Worm (Caenorhabditis elegans) whole organism, L3 larva: ENCODE data around the gene sre-20.

ENCODE experiments used
- ZK546.5 ChIP-seq: sonication (generic microtip); optimal IDR thresholded peaks from 2 replicates; lab custom pipeline; 2017; ENCODE audit warnings: missing biosample characterization, missing genetic modification characterization
- aly-2 ChIP-seq: fragments of 150-350 bp; optimal IDR thresholded peaks from 2 replicates; lab custom pipeline; 2014; ENCODE audit warnings: missing biosample characterization, missing genetic modification characterization
- ama-1 ChIP-seq: fragments of 150-350 bp; optimal IDR thresholded peaks from 2 replicates; lab custom pipeline; 2018
- ceh-16 ChIP-seq: sonication (generic microtip); optimal IDR thresholded peaks from 2 replicates; lab custom pipeline; 2017; ENCODE audit warnings: missing biosample characterization, missing genetic modification characterization
- ceh-28 ChIP-seq: fragments of 150-350 bp; optimal IDR thresholded peaks from 2 replicates; lab custom pipeline; 2014; ENCODE audit warnings: missing biosample characterization, missing genetic modification reagents, missing genetic modification characterization
- ceh-82 ChIP-seq: fragments of 150-350 bp; optimal IDR thresholded peaks from 2 replicates; lab custom pipeline; 2014; ENCODE audit warnings: missing biosample characterization, missing genetic modification characterization
- daf-12 ChIP-seq: fragments of 150-350 bp; optimal IDR thresholded peaks from 2 replicates; lab custom pipeline; 2014; ENCODE audit warnings: missing biosample characterization, missing genetic modification reagents, missing genetic modification characterization
- egl-27 ChIP-seq: sonication (generic microtip); optimal IDR thresholded peaks from 4 replicates; lab custom pipeline; 2017; ENCODE audit warnings: missing biosample characterization, missing genetic modification reagents, missing genetic modification characterization
- egl-5 ChIP-seq: fragments of 150-350 bp; optimal IDR thresholded peaks from 2 replicates; lab custom pipeline; 2017; ENCODE audit warnings: missing biosample characterization, missing genetic modification reagents, missing genetic modification characterization, inconsistent platforms
- elt-1 ChIP-seq: fragments of 150-350 bp; optimal IDR thresholded peaks from 2 replicates; lab custom pipeline; 2014; ENCODE audit warnings: missing biosample characterization, missing genetic modification characterization
- elt-2 ChIP-seq: sonication (generic microtip); optimal IDR thresholded peaks from 2 replicates; lab custom pipeline; 2016; ENCODE audit warnings: missing genetic modification reagents, mild to moderate bottlenecking, missing genetic modification characterization, missing compliant biosample characterization
- fkh-10 ChIP-seq: sonication (generic microtip); optimal IDR thresholded peaks from 2 replicates; lab custom pipeline; 2017; ENCODE audit warnings: missing biosample characterization, missing genetic modification reagents, missing genetic modification characterization
- fkh-2 ChIP-seq: fragments of 150-350 bp; optimal IDR thresholded peaks from 2 replicates; lab custom pipeline; 2014; ENCODE audit warnings: missing biosample characterization, missing genetic modification reagents, missing genetic modification characterization
- hmg-11 ChIP-seq: sonication (generic microtip); optimal IDR thresholded peaks from 2 replicates; lab custom pipeline; 2016; ENCODE audit warnings: missing genetic modification characterization, missing compliant biosample characterization
- jun-1 ChIP-seq: fragments of 150-350 bp; optimal IDR thresholded peaks from 2 replicates; lab custom pipeline; 2014; ENCODE audit warnings: missing biosample characterization, missing genetic modification reagents, missing genetic modification characterization
- lin-15B ChIP-seq: fragments of 150-350 bp; optimal IDR thresholded peaks from 2 replicates; lab custom pipeline; 2014; ENCODE audit warnings: missing biosample characterization, missing genetic modification characterization
- lin-39 ChIP-seq: fragments of 150-350 bp; optimal IDR thresholded peaks from 2 replicates; lab custom pipeline; 2018; ENCODE audit warnings: missing biosample characterization, missing genetic modification reagents, missing genetic modification characterization
- lsy-12 ChIP-seq: sonication (generic microtip); optimal IDR thresholded peaks from 2 replicates; lab custom pipeline; 2016; ENCODE audit warnings: mild to moderate bottlenecking, missing genetic modification characterization, missing compliant biosample characterization
- mdl-1 ChIP-seq: fragments of 150-350 bp; optimal IDR thresholded peaks from 2 replicates; lab custom pipeline; 2014; ENCODE audit warnings: missing biosample characterization, missing genetic modification characterization
- mml-1 ChIP-seq: fragments of 150-350 bp; sonication (generic microtip); optimal IDR thresholded peaks from 3 replicates; lab custom pipeline; 2014; ENCODE audit warnings: missing biosample characterization, missing genetic modification characterization
- nfya-1 ChIP-seq: sonication (generic microtip); optimal IDR thresholded peaks from 2 replicates; lab custom pipeline; 2017; ENCODE audit warnings: missing genetic modification characterization, mild to moderate bottlenecking, missing compliant biosample characterization, antibody characterized with exemption, moderate library complexity; ENCODE audit not compliant: insufficient read depth
- nhr-12 ChIP-seq: fragments of 150-350 bp; optimal IDR thresholded peaks from 2 replicates; lab custom pipeline; 2014; ENCODE audit warnings: missing biosample characterization, missing genetic modification characterization
- nhr-237 ChIP-seq: fragments of 150-350 bp; optimal IDR thresholded peaks from 2 replicates; lab custom pipeline; 2014; ENCODE audit warnings: missing biosample characterization, missing genetic modification characterization
- nhr-25 ChIP-seq: sonication (generic microtip); optimal IDR thresholded peaks from 2 replicates; lab custom pipeline; 2017; ENCODE audit warnings: missing biosample characterization, missing genetic modification characterization
- nhr-28 ChIP-seq: fragments of 150-350 bp; optimal IDR thresholded peaks from 2 replicates; lab custom pipeline; 2014; ENCODE audit warnings: missing biosample characterization, missing genetic modification characterization
- nhr-67 ChIP-seq: fragments of 150-350 bp; optimal IDR thresholded peaks from 2 replicates; lab custom pipeline; 2014; ENCODE audit warnings: missing biosample characterization, missing genetic modification characterization
- nhr-76 ChIP-seq: fragments of 150-350 bp; sonication (generic microtip); optimal IDR thresholded peaks from 5 replicates; lab custom pipeline; 2014; ENCODE audit warnings: missing biosample characterization, missing genetic modification characterization
- nhr-77 ChIP-seq: fragments of 150-350 bp; optimal IDR thresholded peaks from 2 replicates; lab custom pipeline; 2014; ENCODE audit warnings: missing biosample characterization, missing genetic modification characterization
- pha-4 ChIP-seq: fragments of 150-350 bp; optimal IDR thresholded peaks from 2 replicates; lab custom pipeline; 2014; ENCODE audit warnings: missing biosample characterization, missing genetic modification reagents, missing genetic modification characterization
- snpc-4 ChIP-seq: fragments of 150-350 bp; optimal IDR thresholded peaks from 2 replicates; lab custom pipeline; 2014; ENCODE audit warnings: missing biosample characterization, missing genetic modification characterization
- tbx-2 ChIP-seq: sonication (generic microtip); optimal IDR thresholded peaks from 2 replicates; lab custom pipeline; 2016; ENCODE audit warnings: mild to moderate bottlenecking, missing genetic modification characterization, missing compliant biosample characterization
- unc-39 ChIP-seq: sonication (generic microtip); optimal IDR thresholded peaks from 4 replicates; lab custom pipeline; 2017; ENCODE audit warnings: missing biosample characterization, missing genetic modification characterization
- zag-1 ChIP-seq: fragments of 150-350 bp; optimal IDR thresholded peaks from 2 replicates; lab custom pipeline; 2014; ENCODE audit warnings: missing biosample characterization, missing genetic modification characterization
- ztf-11 ChIP-seq: fragments of 150-350 bp; optimal IDR thresholded peaks from 2 replicates; lab custom pipeline; 2014; ENCODE audit warnings: missing biosample characterization, missing genetic modification characterization
- ztf-4 ChIP-seq: fragments of 150-350 bp; optimal IDR thresholded peaks from 2 replicates; lab custom pipeline; 2014; ENCODE audit warnings: missing biosample characterization, missing genetic modification characterization

The sre-20 gene

ce11 chrV:12814022-12814421 is 29.3 kb upstream of the sre-20 start, which contains the start of gene ZC443.3:
Gene ZC443.3, minus strand, starts transcription at chrV:12814122.
- TF ChIP-seq nhr-25 (tag; lab: Kevin White, UChicago), result no peak
- no peak for TF ChIP-seq elt-1 (tag; lab: Kevin White, UChicago)
- no peak for TF ChIP-seq egl-5 (tag; lab: Kevin White, UChicago)
- TF ChIP-seq aly-2, result no peak

ce11 chrV:12811810-12812209 is 27.0 kb upstream of the sre-20 start:
- no peak for TF ChIP-seq ZK546.5
- TF ChIP-seq nfya-1 (tag; lab: Kevin White, UChicago), result no peak
- TF ChIP-seq ama-1 (lab: Kevin White, UChicago), result peak; percentile 42
- TF ChIP-seq pha-4 (tag; lab: Kevin White, UChicago), result peak; percentile 44
- no peak for TF ChIP-seq nhr-12 (tag; lab: Kevin White, UChicago)
- peak; percentile 58 for TF ChIP-seq egl-5 (tag; lab: Kevin White, UChicago)
- no peak for TF ChIP-seq tbx-2 (tag; lab: Kevin White, UChicago)
- TF ChIP-seq nhr-67 (tag; lab: Kevin White, UChicago), result no peak
- no peak for TF ChIP-seq egl-27 (tag; lab: Kevin White, UChicago)
- no peak for TF ChIP-seq nhr-77 (tag; lab: Kevin White, UChicago)
- TF ChIP-seq unc-39 (tag; lab: Kevin White, UChicago), result no peak

- TF ChIP-seq fkh-10 (peak; percentile 46), nhr-67 (tag; lab: Kevin White, UChicago) (no peak)
Observed at ce11 chrV:12811126-12811525, 26.4 kb upstream of the sre-20 start, which contains the start of gene ZC443.2. Gene ZC443.2, minus strand, starts transcription at chrV:12811192.

- TF ChIP-seq nhr-76 (tag; lab: Kevin White, UChicago) (no peak), nhr-77 (tag; lab: Kevin White, UChicago) (no peak), nhr-237 (tag; lab: Kevin White, UChicago) (no peak), aly-2 (no peak), tbx-2 (tag; lab: Kevin White, UChicago) (no peak), ZK546.5 (no peak), fkh-2 (tag; lab: Kevin White, UChicago) (no peak), ztf-11 (tag; lab: Kevin White, UChicago) (no peak), egl-5 (tag; lab: Kevin White, UChicago) (no peak)
Observed at ce11 chrV:12809876-12810275, 25.1 kb upstream of the sre-20 start, which contains the start of gene ZC443.1. Gene ZC443.1, minus strand, starts transcription at chrV:12810080.

- TF ChIP-seq pha-4 (tag; lab: Kevin White, UChicago) (no peak), aly-2 (no peak), jun-1 (tag; lab: Kevin White, UChicago) (no peak), elt-2 (tag; lab: Kevin White, UChicago) (no peak), lin-15B (tag; lab: Kevin White, UChicago) (no peak), unc-39 (tag; lab: Kevin White, UChicago) (no peak), mml-1 (tag; lab: Kevin White, UChicago) (no peak), nhr-28 (no peak), daf-12 (tag; lab: Kevin White, UChicago) (no peak), ztf-4 (no peak), lin-39 (no peak), tbx-2 (tag; lab: Kevin White, UChicago) (no peak), ceh-16 (tag; lab: Kevin White, UChicago) (no peak), snpc-4 (tag; lab: Kevin White, UChicago) (no peak)
Observed at ce11 chrV:12806190-12806589, 21.4 kb upstream of the sre-20 start, which contains the start of gene ZC443.7. Gene ZC443.7, plus strand, starts transcription at chrV:12806490.

- TF ChIP-seq fkh-10 (no peak), nhr-76 (tag; lab: Kevin White, UChicago) (no peak), mdl-1 (no peak), nhr-237 (tag; lab: Kevin White, UChicago) (no peak), ceh-82 (no peak), zag-1 (tag; lab: Kevin White, UChicago) (no peak), nhr-77 (tag; lab: Kevin White, UChicago) (no peak), lsy-12 (no peak), egl-27 (tag; lab: Kevin White, UChicago) (no peak), nhr-25 (tag; lab: Kevin White, UChicago) (no peak), ceh-28 (no peak), hmg-11 (no peak), snpc-4 (tag; lab: Kevin White, UChicago) (no peak), mml-1 (tag; lab: Kevin White, UChicago) (no peak), ZK546.5 (no peak)
- TF ChIP-seq, all 47 proteins: peak for 0
Observed at ce11 chrV:12803274-12803673, 18.5 kb upstream of the sre-20 start, which contains the start of gene srbc-45. Gene srbc-45, plus strand, starts transcription at chrV:12803574.
